Fruit fly (Drosophila melanogaster) whole organism, embryonic: ENCODE measurements around the gene APP-BP1.

ENCODE experiments used
- CG8290 ChIP-seq, 3 experiments: fragments of 200-800 bp; sonication (Bioruptor generic); optimal IDR thresholded peaks; 2 replicates each; lab custom pipeline; 2016 to 2019; ENCODE audit warnings: missing biosample characterization in 3 of 3, missing genetic modification characterization in 3 of 3, mild to moderate bottlenecking in 2 of 3, moderate library complexity in 1 of 3
- Taf1 ChIP-seq: fragments of 200-800 bp; sonication (Bioruptor generic); IDR thresholded peaks from 2 replicates; pipeline ENCODE4 v1.3.6; 2022; ENCODE audit warnings: missing biosample characterization, missing genetic modification characterization
- eyg ChIP-seq: fragments of 200-800 bp; sonication (Bioruptor generic); optimal IDR thresholded peaks from 3 replicates; lab custom pipeline; 2016; ENCODE audit warnings: missing biosample characterization, missing genetic modification characterization
- hkb ChIP-seq, 2 experiments: fragments of 200-800 bp in 1 of 2; fragments of >200 bp in 1 of 2; sonication (Bioruptor generic) in 1 of 2; IDR thresholded peaks in 1 of 2; optimal IDR thresholded peaks in 1 of 2; 2 replicates each; pipeline versions ENCODE4 v1.3.6 to Lab custom; 2017 to 2022; ENCODE audit warnings: missing biosample characterization in 1 of 2, missing genetic modification characterization in 1 of 2
- insv ChIP-seq, 2 experiments: fragments of 200-800 bp; sonication (Bioruptor generic); optimal IDR thresholded peaks; 3 replicates each; lab custom pipeline; 2016 to 2018; ENCODE audit warnings: missing biosample characterization in 2 of 2, missing genetic modification characterization in 2 of 2
- p53 ChIP-seq: fragments of 200-800 bp; sonication (Bioruptor generic); optimal IDR thresholded peaks from 2 replicates; lab custom pipeline; 2016; ENCODE audit warnings: missing biosample characterization, missing genetic modification characterization
- sens ChIP-seq: fragments of 200-800 bp; sonication (Bioruptor generic); peaks from one replicate; lab custom pipeline; 2016; ENCODE audit warnings: missing biosample characterization, missing genetic modification characterization
- yki ChIP-seq: fragments of >200 bp; optimal IDR thresholded peaks from 3 replicates; lab custom pipeline; 2018

DNA sequence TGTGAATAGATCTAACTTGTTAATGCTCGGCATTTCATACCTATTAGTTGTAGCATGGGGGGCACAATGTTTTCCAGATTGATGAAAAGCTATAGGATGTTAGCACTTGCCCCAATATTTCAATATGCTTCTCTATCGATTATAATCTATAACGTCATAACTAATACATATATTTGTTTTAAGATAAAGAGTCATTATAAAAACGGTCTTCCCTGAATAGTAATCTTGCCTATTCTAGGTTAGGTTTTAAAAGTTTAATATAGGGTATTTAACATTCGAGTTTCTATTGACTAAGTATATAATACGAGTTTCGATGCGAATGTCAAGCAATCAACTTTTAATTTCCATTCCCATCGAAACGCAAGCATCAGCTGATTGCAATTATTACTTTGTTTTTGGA lies 37.0 kb upstream of the APP-BP1 start, which contains the start of the genes CG6321 and Blos2:
- TF ChIP-seq p53 (GFP tag; lab: Kevin White, UChicago) (no peak), insv (GFP tag; optimal IDR thresholded peaks at IDR 0.05; lab: Kevin White, UChicago) (no peak), eyg (no peak), yki (lab: Kevin White, UChicago) (no peak), hkb (optimal IDR thresholded peaks at IDR 0.05; lab: Kevin White, UChicago) (no peak), hkb (GFP tag; IDR thresholded peaks at IDR 0.05; lab: Robert Waterston, UW) (peak; percentile 86), sens (GFP tag; lab: Kevin White, UChicago) (peak; percentile 93), Taf1 (peak; percentile 40; the same call in 1 of the 2 replicates), CG8290 (GFP tag; optimal IDR thresholded peaks at IDR 0.05; lab: Kevin White, UChicago) (peak; percentile 31), CG8290 (tag; optimal IDR thresholded peaks at IDR 0.05; lab: Kevin White, UChicago) (peak in 1 of 2 experiments; percentile 61)
